Fruit fly (Drosophila melanogaster) ovary, adult (tissue): Measurements from ENCODE around the gene CG6154.

Source experiments
- CG17801 ChIP-seq: fragments of 200-800 bp; optimal IDR thresholded peaks from 2 replicates; lab custom pipeline; 2019; ENCODE audit warnings: missing biosample characterization, mild to moderate bottlenecking, missing genetic modification characterization, moderate library complexity; ENCODE audit not compliant: partially characterized antibody

The CG6154 gene

DNA sequence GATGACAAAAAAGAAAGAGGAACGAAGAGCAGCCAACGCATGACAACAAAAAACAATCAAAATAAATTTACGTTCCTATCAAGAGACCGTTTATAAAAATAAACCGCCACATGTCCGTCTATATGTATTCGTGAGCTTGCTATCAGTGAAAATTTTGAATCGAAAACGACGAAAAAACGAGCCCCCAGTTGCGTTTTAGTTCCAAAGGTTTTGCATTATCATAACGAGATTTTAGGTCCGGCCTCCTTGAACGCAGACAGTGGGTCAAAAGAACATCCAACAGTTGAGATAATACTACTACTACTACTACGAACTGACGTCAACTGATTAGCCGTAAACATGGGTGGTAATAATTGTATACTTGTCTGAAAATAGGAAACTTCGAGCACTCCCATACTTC is 2.6 kb upstream of the CG6154 start:
- TF ChIP-seq CG17801 (GFP tag; lab: Kevin White, UChicago), result no peak

dm6 chr3R:26260692-26261243 is 1.7 kb upstream of the CG6154 start:
- peak; percentile 13 for TF ChIP-seq CG17801 (GFP tag; lab: Kevin White, UChicago)

- TF ChIP-seq CG17801 (GFP tag; lab: Kevin White, UChicago), result peak; percentile 2
Observed at dm6 chr3R:26261244-26261788, 1.1 kb upstream of the CG6154 start, which contains the start of gene Ald1. TSS of gene Ald1 (minus strand) at chr3R:26261591.

DNA sequence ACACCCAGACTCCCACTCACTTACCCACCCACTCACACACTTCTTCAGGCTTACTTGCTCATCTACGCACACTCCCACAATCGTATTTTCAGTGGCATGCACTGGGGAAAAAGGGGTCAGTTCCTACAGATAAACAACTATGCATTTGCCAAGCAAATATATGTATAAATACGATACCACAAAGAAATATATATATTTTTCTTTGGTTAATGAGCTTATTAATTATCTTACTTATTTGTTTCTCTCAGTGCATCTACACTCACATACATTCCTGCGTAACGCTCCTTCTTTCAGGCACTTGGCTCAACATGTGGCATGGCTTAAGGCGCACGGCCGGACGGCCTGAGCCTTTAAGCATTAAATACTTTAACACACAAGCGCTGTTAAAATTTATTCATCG is 17.9 kb downstream of the CG6154 start:
- TF ChIP-seq CG17801 (GFP tag; lab: Kevin White, UChicago), result no peak

dm6 chr3R:26318116-26318515 is 55.7 kb downstream of the CG6154 start, which contains the start of gene osy:
TSS of gene osy (plus strand) at chr3R:26318355.
- no peak for TF ChIP-seq CG17801 (GFP tag; lab: Kevin White, UChicago)

DNA sequence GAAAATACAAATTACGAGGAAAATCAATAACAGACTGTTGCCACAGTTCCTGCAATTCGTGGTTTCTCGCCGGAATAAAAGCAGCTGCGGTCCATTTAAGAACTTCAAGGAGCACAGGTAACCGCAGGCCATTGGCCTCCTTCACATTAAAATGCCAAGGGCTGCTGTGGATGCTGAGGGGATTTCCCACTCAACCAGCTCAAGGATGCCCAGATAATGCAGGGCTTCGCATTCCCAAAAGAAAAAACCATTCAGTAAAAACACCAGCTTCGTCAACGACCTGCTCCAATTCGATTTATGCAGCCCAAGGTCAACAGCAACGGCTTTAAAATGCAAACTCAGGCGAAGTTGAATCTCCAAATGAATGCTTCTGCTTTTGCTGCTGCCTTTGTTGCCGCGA is 56.4 kb downstream of the CG6154 start:
- TF ChIP-seq CG17801 (GFP tag; lab: Kevin White, UChicago), result no peak
